Worm (Caenorhabditis elegans) whole organism, mixed stage, embryonic: ENCODE results near the gene molo-1.

Experiments used
- M03D4.4 ChIP-seq: sonication (generic microtip); optimal IDR thresholded peaks from 2 replicates; lab custom pipeline; 2017; ENCODE audit warnings: mild to moderate bottlenecking, missing genetic modification characterization, missing compliant biosample characterization
- bed-3 ChIP-seq: fragments of 200-800 bp; sonication (Bioruptor generic); optimal IDR thresholded peaks from 3 replicates; lab custom pipeline; 2018; ENCODE audit warnings: mild to moderate bottlenecking, missing genetic modification characterization, moderate library complexity, missing compliant biosample characterization
- blmp-1 ChIP-seq: fragments of 150-350 bp; optimal IDR thresholded peaks from 2 replicates; lab custom pipeline; 2014; ENCODE audit warnings: missing biosample characterization, missing genetic modification characterization
- ceh-39 ChIP-seq: fragments of 150-350 bp; optimal IDR thresholded peaks from 2 replicates; lab custom pipeline; 2014; ENCODE audit warnings: missing biosample characterization, missing genetic modification characterization
- ceh-43 ChIP-seq: fragments of 200-800 bp; sonication (Bioruptor generic); optimal IDR thresholded peaks from 2 replicates; lab custom pipeline; 2018; ENCODE audit warnings: mild to moderate bottlenecking, missing genetic modification characterization, moderate library complexity, missing compliant biosample characterization
- ceh-83 ChIP-seq: fragments of 200-800 bp; sonication (Bioruptor generic); optimal IDR thresholded peaks from 2 replicates; lab custom pipeline; 2018; ENCODE audit warnings: mild to moderate bottlenecking, missing genetic modification characterization, missing compliant biosample characterization
- ces-1 ChIP-seq: fragments of 150-350 bp; optimal IDR thresholded peaks from 2 replicates; lab custom pipeline; 2014; ENCODE audit warnings: missing biosample characterization, missing genetic modification reagents, missing genetic modification characterization
- cnd-1 ChIP-seq: fragments of 200-800 bp; sonication (Bioruptor generic); optimal IDR thresholded peaks from 2 replicates; lab custom pipeline; 2018; ENCODE audit warnings: mild to moderate bottlenecking, missing genetic modification characterization, missing compliant biosample characterization
- drap-1 ChIP-seq: fragments of 200-800 bp; sonication (Bioruptor generic); optimal IDR thresholded peaks from 3 replicates; lab custom pipeline; 2018; ENCODE audit warnings: mild to moderate bottlenecking, missing genetic modification characterization, missing compliant biosample characterization
- elt-1 ChIP-seq: sonication (generic microtip); optimal IDR thresholded peaks from 2 replicates; lab custom pipeline; 2017; ENCODE audit warnings: missing genetic modification characterization, mild to moderate bottlenecking, missing compliant biosample characterization, antibody characterized with exemption, moderate library complexity, borderline replicate concordance; ENCODE audit not compliant: insufficient read depth
- elt-3 ChIP-seq: fragments of 150-350 bp; optimal IDR thresholded peaks from 2 replicates; lab custom pipeline; 2014; ENCODE audit warnings: missing biosample characterization, missing genetic modification characterization
- flh-1 ChIP-seq: fragments of 200-800 bp; sonication (Bioruptor generic); optimal IDR thresholded peaks from 2 replicates; lab custom pipeline; 2018; ENCODE audit warnings: mild to moderate bottlenecking, missing genetic modification characterization, moderate library complexity, missing compliant biosample characterization
- ham-2 ChIP-seq: fragments of 200-800 bp; sonication (Bioruptor generic); optimal IDR thresholded peaks from 2 replicates; lab custom pipeline; 2018; ENCODE audit warnings: mild to moderate bottlenecking, missing genetic modification characterization, missing compliant biosample characterization
- hlh-1 ChIP-seq: fragments of 150-350 bp; optimal IDR thresholded peaks from 2 replicates; lab custom pipeline; 2014; ENCODE audit warnings: missing biosample characterization, missing genetic modification reagents, missing genetic modification characterization
- lin-13 ChIP-seq: fragments of 150-350 bp; optimal IDR thresholded peaks from 2 replicates; lab custom pipeline; 2014; ENCODE audit warnings: missing biosample characterization, missing genetic modification characterization
- lin-32 ChIP-seq: fragments of 200-800 bp; sonication (Bioruptor generic); optimal IDR thresholded peaks from 2 replicates; lab custom pipeline; 2018; ENCODE audit warnings: mild to moderate bottlenecking, missing genetic modification characterization, missing compliant biosample characterization
- lsy-2 ChIP-seq: fragments of 150-350 bp; optimal IDR thresholded peaks from 2 replicates; lab custom pipeline; 2014; ENCODE audit warnings: missing biosample characterization, missing genetic modification characterization
- mab-5 ChIP-seq: fragments of 150-350 bp; optimal IDR thresholded peaks from 2 replicates; lab custom pipeline; 2014; ENCODE audit warnings: missing biosample characterization, missing genetic modification characterization
- mep-1 ChIP-seq: fragments of 150-350 bp; optimal IDR thresholded peaks from 2 replicates; lab custom pipeline; 2017; ENCODE audit warnings: missing biosample characterization, missing genetic modification reagents, missing genetic modification characterization, inconsistent platforms
- mls-2 ChIP-seq: sonication (generic microtip); optimal IDR thresholded peaks from 2 replicates; lab custom pipeline; 2016; ENCODE audit warnings: mild to moderate bottlenecking, missing genetic modification characterization, moderate library complexity, missing compliant biosample characterization
- nhr-12 ChIP-seq: fragments of 150-350 bp; optimal IDR thresholded peaks from 2 replicates; lab custom pipeline; 2014; ENCODE audit warnings: missing biosample characterization, missing genetic modification characterization
- nhr-2 ChIP-seq: fragments of 150-350 bp; optimal IDR thresholded peaks from 2 replicates; lab custom pipeline; 2014; ENCODE audit warnings: missing biosample characterization, missing genetic modification characterization
- nhr-237 ChIP-seq: fragments of 150-350 bp; optimal IDR thresholded peaks from 2 replicates; lab custom pipeline; 2014; ENCODE audit warnings: missing biosample characterization, missing genetic modification characterization
- nhr-28 ChIP-seq: fragments of 150-350 bp; optimal IDR thresholded peaks from 2 replicates; lab custom pipeline; 2014; ENCODE audit warnings: missing biosample characterization, missing genetic modification characterization
- nhr-76 ChIP-seq: sonication (generic microtip); optimal IDR thresholded peaks from 2 replicates; lab custom pipeline; 2017; ENCODE audit warnings: missing biosample characterization, missing genetic modification characterization
- pha-4 ChIP-seq: fragments of 150-350 bp; optimal IDR thresholded peaks from 2 replicates; lab custom pipeline; 2018; ENCODE audit warnings: missing biosample characterization, missing genetic modification reagents, missing genetic modification characterization
- sem-2 ChIP-seq: fragments of 200-800 bp; sonication (Bioruptor generic); optimal IDR thresholded peaks from 2 replicates; lab custom pipeline; 2018; ENCODE audit warnings: mild to moderate bottlenecking, missing genetic modification characterization, missing compliant biosample characterization
- snpc-4 ChIP-seq: fragments of 150-350 bp; optimal IDR thresholded peaks from 2 replicates; lab custom pipeline; 2014; ENCODE audit warnings: missing biosample characterization, missing genetic modification characterization
- sptf-1 ChIP-seq: sonication (generic microtip); optimal IDR thresholded peaks from 2 replicates; lab custom pipeline; 2017; ENCODE audit warnings: mild to moderate bottlenecking, missing genetic modification characterization, moderate library complexity, missing compliant biosample characterization
- tbx-8 ChIP-seq: fragments of 200-800 bp; sonication (Bioruptor generic); optimal IDR thresholded peaks from 2 replicates; lab custom pipeline; 2018; ENCODE audit warnings: mild to moderate bottlenecking, missing genetic modification characterization, moderate library complexity, missing compliant biosample characterization
- unc-120 ChIP-seq: sonication (generic microtip); optimal IDR thresholded peaks from 2 replicates; lab custom pipeline; 2017; ENCODE audit warnings: missing genetic modification characterization, missing compliant biosample characterization; ENCODE audit not compliant: poor library complexity, severe bottlenecking
- unc-39 ChIP-seq: fragments of 150-350 bp; optimal IDR thresholded peaks from 2 replicates; lab custom pipeline; 2014; ENCODE audit warnings: missing biosample characterization, missing genetic modification characterization
- unc-62 ChIP-seq: fragments of 150-350 bp; optimal IDR thresholded peaks from 2 replicates; lab custom pipeline; 2014; ENCODE audit warnings: missing biosample characterization, missing genetic modification reagents, missing genetic modification characterization
- zip-8 ChIP-seq: fragments of 150-350 bp; optimal IDR thresholded peaks from 2 replicates; lab custom pipeline; 2014; ENCODE audit warnings: missing biosample characterization, missing genetic modification characterization
- ztf-11 ChIP-seq: fragments of 150-350 bp; optimal IDR thresholded peaks from 2 replicates; lab custom pipeline; 2014; ENCODE audit warnings: missing biosample characterization, missing genetic modification characterization

Gene molo-1

DNA sequence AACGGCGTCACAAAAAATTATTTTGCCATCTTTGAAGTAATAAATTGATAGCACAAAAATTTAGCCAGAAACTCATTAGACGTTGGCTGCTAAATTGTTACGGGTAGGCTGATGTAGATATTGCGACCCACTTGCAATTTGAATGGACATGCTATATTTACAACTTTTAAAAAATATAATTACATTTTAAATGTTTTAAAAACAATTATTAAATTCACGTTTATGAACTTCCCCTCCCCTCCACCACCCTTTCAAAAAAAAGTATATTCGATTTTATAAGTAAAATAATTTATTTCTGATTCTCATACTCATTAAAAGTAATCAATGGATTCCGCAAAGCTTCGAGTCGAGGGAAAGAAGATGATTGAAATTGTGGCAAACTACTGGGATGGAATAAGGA lies 40.9 kb downstream of the molo-1 start, which contains the start of gene basl-1:
Gene basl-1 (plus strand): TSS at position 301 of the 400 bp plus-strand sequence.
- TF ChIP-seq blmp-1 (tag; lab: Kevin White, UChicago) (no peak), mls-2 (tag; lab: Kevin White, UChicago) (no peak), ceh-39 (tag; lab: Kevin White, UChicago) (no peak), M03D4.4 (tag; lab: Kevin White, UChicago) (no peak), ztf-11 (no peak), ham-2 (GFP tag; lab: Kevin White, UChicago) (no peak), unc-39 (tag; lab: Kevin White, UChicago) (no peak), zip-8 (tag; lab: Kevin White, UChicago) (no peak), unc-120 (tag; lab: Kevin White, UChicago) (no peak), pha-4 (no peak), elt-3 (no peak), lin-13 (tag; lab: Kevin White, UChicago) (no peak), lsy-2 (tag; lab: Kevin White, UChicago) (no peak), sptf-1 (no peak), cnd-1 (tag; lab: Kevin White, UChicago) (no peak), ceh-43 (GFP tag; lab: Kevin White, UChicago) (no peak), mab-5 (tag; lab: Kevin White, UChicago) (no peak), nhr-2 (no peak)

ce11 chrIII:5615675-5616074 lies 41.9 kb downstream of the molo-1 start:
- no peak for TF ChIP-seq ceh-39 (tag; lab: Kevin White, UChicago)
- TF ChIP-seq M03D4.4 (tag; lab: Kevin White, UChicago): no peak
- no peak for TF ChIP-seq mab-5 (tag; lab: Kevin White, UChicago)
- no peak for TF ChIP-seq elt-3
- no peak for TF ChIP-seq unc-120 (tag; lab: Kevin White, UChicago)
- TF ChIP-seq nhr-2: no peak
- no peak for TF ChIP-seq cnd-1 (tag; lab: Kevin White, UChicago)
- no peak for TF ChIP-seq unc-62
- no peak for TF ChIP-seq sem-2 (GFP tag; lab: Kevin White, UChicago)
- TF ChIP-seq mls-2 (tag; lab: Kevin White, UChicago): no peak
- no peak for TF ChIP-seq lin-32 (GFP tag; lab: Kevin White, UChicago)
- TF ChIP-seq mep-1 (tag; lab: Kevin White, UChicago): no peak
- TF ChIP-seq ces-1 (GFP tag; lab: Kevin White, UChicago): no peak
- no peak for TF ChIP-seq lsy-2 (tag; lab: Kevin White, UChicago)
- no peak for TF ChIP-seq ham-2 (GFP tag; lab: Kevin White, UChicago)
- TF ChIP-seq flh-1: no peak
- no peak for TF ChIP-seq nhr-28 (tag; lab: Kevin White, UChicago)
- TF ChIP-seq pha-4: no peak
- TF ChIP-seq, all 35 proteins: peak for 0

DNA sequence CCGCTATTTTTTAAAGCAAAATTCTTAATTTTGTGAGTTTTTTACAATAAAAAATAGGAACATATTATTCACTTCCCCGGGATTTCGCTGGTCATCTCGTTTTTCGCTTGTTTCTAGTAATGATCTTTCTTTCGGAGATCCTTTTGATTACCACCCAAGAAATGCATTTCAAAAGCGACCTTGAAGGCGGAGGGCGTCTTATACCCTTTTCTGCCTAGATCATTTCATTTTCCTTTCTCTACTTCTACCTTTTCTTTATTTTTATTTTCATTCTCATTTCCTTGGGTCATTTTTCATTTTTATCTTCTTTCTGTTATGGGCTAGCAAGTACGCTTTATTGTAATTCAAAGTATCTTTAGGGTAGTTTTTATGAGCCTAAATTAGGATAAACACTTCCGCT lies 46.4 kb downstream of the molo-1 start:
- TF ChIP-seq hlh-1 (tag; lab: Kevin White, UChicago) (no peak), pha-4 (no peak), drap-1 (GFP tag; lab: Kevin White, UChicago) (no peak), nhr-12 (tag; lab: Kevin White, UChicago) (no peak), nhr-237 (no peak), nhr-2 (no peak), lsy-2 (tag; lab: Kevin White, UChicago) (no peak), ceh-83 (GFP tag; lab: Kevin White, UChicago) (no peak), bed-3 (GFP tag; lab: Kevin White, UChicago) (no peak), ztf-11 (no peak), ces-1 (GFP tag; lab: Kevin White, UChicago) (no peak), tbx-8 (no peak), snpc-4 (no peak), mls-2 (tag; lab: Kevin White, UChicago) (no peak)

- TF ChIP-seq elt-1 (tag; lab: Kevin White, UChicago): no peak
- no peak for TF ChIP-seq elt-3
- peak; percentile 61 for TF ChIP-seq unc-120 (tag; lab: Kevin White, UChicago)
- TF ChIP-seq mab-5 (tag; lab: Kevin White, UChicago): no peak
- TF ChIP-seq bed-3 (GFP tag; lab: Kevin White, UChicago): no peak
- TF ChIP-seq ceh-43 (GFP tag; lab: Kevin White, UChicago): no peak
- TF ChIP-seq hlh-1 (tag; lab: Kevin White, UChicago): peak; percentile 20
- TF ChIP-seq mls-2 (tag; lab: Kevin White, UChicago): peak; percentile 62
- TF ChIP-seq lsy-2 (tag; lab: Kevin White, UChicago): peak; percentile 64
- TF ChIP-seq nhr-2: peak; percentile 99
- no peak for TF ChIP-seq sptf-1
- TF ChIP-seq drap-1 (GFP tag; lab: Kevin White, UChicago): no peak
- no peak for TF ChIP-seq ceh-39 (tag; lab: Kevin White, UChicago)
- TF ChIP-seq lin-32 (GFP tag; lab: Kevin White, UChicago): no peak
- TF ChIP-seq cnd-1 (tag; lab: Kevin White, UChicago): no peak
- TF ChIP-seq ham-2 (GFP tag; lab: Kevin White, UChicago): no peak
- TF ChIP-seq nhr-28 (tag; lab: Kevin White, UChicago): no peak
- TF ChIP-seq M03D4.4 (tag; lab: Kevin White, UChicago): no peak
- TF ChIP-seq mep-1 (tag; lab: Kevin White, UChicago): no peak
- TF ChIP-seq unc-62: peak; percentile 61
- no peak for TF ChIP-seq ceh-83 (GFP tag; lab: Kevin White, UChicago)
- no peak for TF ChIP-seq ztf-11
- no peak for TF ChIP-seq nhr-76 (tag; lab: Kevin White, UChicago)
- TF ChIP-seq pha-4: peak; percentile 71
- peak; percentile 18 for TF ChIP-seq nhr-12 (tag; lab: Kevin White, UChicago)
- TF ChIP-seq unc-39 (tag; lab: Kevin White, UChicago): no peak
- peak; percentile 71 for TF ChIP-seq ces-1 (GFP tag; lab: Kevin White, UChicago)
- no peak for TF ChIP-seq tbx-8
- no peak for TF ChIP-seq snpc-4
- peak; percentile 26 for TF ChIP-seq lin-13 (tag; lab: Kevin White, UChicago)
- no peak for TF ChIP-seq nhr-237
- no peak for TF ChIP-seq sem-2 (GFP tag; lab: Kevin White, UChicago)
- TF ChIP-seq flh-1: no peak
- no peak for TF ChIP-seq zip-8 (tag; lab: Kevin White, UChicago)
- TF ChIP-seq blmp-1 (tag; lab: Kevin White, UChicago): peak; percentile 21
Observed at ce11 chrIII:5621236-5621635, 47.4 kb downstream of the molo-1 start.
